Worm (Caenorhabditis elegans) whole organism, L1 larva: ENCODE results near the gene nhr-46.

Source experiments
- aly-2 ChIP-seq: fragments of 150-350 bp; optimal IDR thresholded peaks from 2 replicates; lab custom pipeline; 2014; ENCODE audit warnings: missing biosample characterization, missing genetic modification characterization
- ama-1 ChIP-seq: fragments of 150-350 bp; optimal IDR thresholded peaks from 2 replicates; lab custom pipeline; 2014
- ceh-63 ChIP-seq: fragments of 200-800 bp; sonication (Bioruptor generic); optimal IDR thresholded peaks from 2 replicates; lab custom pipeline; 2018; ENCODE audit warnings: mild to moderate bottlenecking, missing genetic modification characterization, missing compliant biosample characterization
- fkh-10 ChIP-seq: sonication (generic microtip); optimal IDR thresholded peaks from 2 replicates; lab custom pipeline; 2017; ENCODE audit warnings: missing biosample characterization, missing genetic modification reagents, missing genetic modification characterization
- fos-1 ChIP-seq: fragments of 150-350 bp; optimal IDR thresholded peaks from 2 replicates; lab custom pipeline; 2014; ENCODE audit warnings: missing biosample characterization, missing genetic modification characterization
- lsy-2 ChIP-seq, 2 experiments: fragments of 150-350 bp; optimal IDR thresholded peaks; 2 replicates each; lab custom pipeline; 2014; ENCODE audit warnings: missing biosample characterization in 2 of 2, missing genetic modification characterization in 2 of 2
- nhr-11 ChIP-seq: fragments of 150-350 bp; optimal IDR thresholded peaks from 2 replicates; lab custom pipeline; 2014; ENCODE audit warnings: missing biosample characterization, missing genetic modification characterization
- nhr-12 ChIP-seq: sonication (generic microtip); optimal IDR thresholded peaks from 2 replicates; lab custom pipeline; 2017; ENCODE audit warnings: missing biosample characterization, missing genetic modification characterization
- snpc-4 ChIP-seq: fragments of 150-350 bp; optimal IDR thresholded peaks from 2 replicates; lab custom pipeline; 2014; ENCODE audit warnings: missing biosample characterization, missing genetic modification characterization
- unc-62 ChIP-seq: fragments of 150-350 bp; optimal IDR thresholded peaks from 2 replicates; lab custom pipeline; 2014; ENCODE audit warnings: missing biosample characterization, missing genetic modification reagents, missing genetic modification characterization

ce11 chrIV:5806909-5807308 is 49.2 kb upstream of the nhr-46 start, which contains the start of gene lntl-1:
- TF ChIP-seq nhr-12 (tag; lab: Kevin White, UChicago) (no peak), lsy-2 (tag; optimal IDR thresholded peaks at IDR 0.05; lab: Kevin White, UChicago) (peak; percentile 32 to 71), aly-2 (tag; lab: Kevin White, UChicago) (no peak), ceh-63 (GFP tag; lab: Kevin White, UChicago) (no peak), fkh-10 (no peak), snpc-4 (tag; lab: Kevin White, UChicago) (no peak), nhr-11 (tag; lab: Kevin White, UChicago) (no peak), fos-1 (tag; lab: Kevin White, UChicago) (no peak), ama-1 (lab: Kevin White, UChicago) (no peak), unc-62 (GFP tag; lab: Kevin White, UChicago) (no peak)
